Worm (Caenorhabditis elegans): ENCODE results near the gene lev-8.

DNA sequence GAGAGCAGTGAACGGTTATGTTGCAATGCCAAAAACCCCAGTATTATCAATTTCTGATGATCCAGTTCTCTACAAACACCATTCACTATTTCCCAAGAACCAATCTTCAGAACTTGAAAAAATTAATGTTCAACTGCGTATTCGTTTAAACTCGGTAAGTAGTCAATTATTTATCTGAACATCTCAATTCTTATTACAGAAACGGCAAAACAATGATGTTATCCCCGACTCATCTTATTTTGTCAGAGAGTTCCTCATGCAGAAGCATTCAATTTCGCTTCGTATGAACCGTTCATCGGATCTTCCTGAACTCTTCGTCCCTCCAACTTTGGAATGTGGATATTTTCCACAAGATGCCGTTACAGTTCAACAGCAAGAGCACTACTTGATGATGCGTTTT, 37.0 kb upstream of the lev-8 start:
- TF ChIP-seq hmg-4 (GFP tag; optimal IDR thresholded peaks at IDR 0.05) (no peak), ama-1 (optimal IDR thresholded peaks at IDR 0.05) (no peak), B0310.2 (tag; optimal IDR thresholded peaks at IDR 0.05) (no peak), tbx-37 (GFP tag; conservative IDR thresholded peaks at IDR 0.05) (no peak), aly-1 (tag; optimal IDR thresholded peaks at IDR 0.05) (no peak)
